Fruit fly (Drosophila melanogaster) whole organism, embryonic: ENCODE measurements around the gene Glut1.

Experiments used
- Asciz ChIP-seq: fragments of 200-800 bp; sonication (Bioruptor generic); optimal IDR thresholded peaks from 2 replicates; lab custom pipeline; 2017; ENCODE audit warnings: missing biosample characterization, mild to moderate bottlenecking, missing genetic modification characterization, missing genetic modification reagents
- CG10147 ChIP-seq: fragments of 200-800 bp; sonication (Bioruptor generic); optimal IDR thresholded peaks from 2 replicates; lab custom pipeline; 2019; ENCODE audit warnings: missing biosample characterization, mild to moderate bottlenecking, missing genetic modification characterization, moderate library complexity
- CG11696 ChIP-seq: fragments of 200-800 bp; sonication (Bioruptor generic); IDR thresholded peaks from 2 replicates; pipeline ENCODE4 v1.3.6; 2022; ENCODE audit warnings: missing biosample characterization, missing genetic modification characterization
- CG13624 ChIP-seq: fragments of 200-800 bp; sonication (Bioruptor generic); optimal IDR thresholded peaks from 2 replicates; lab custom pipeline; 2016; ENCODE audit warnings: missing biosample characterization, missing genetic modification characterization
- CG13894 ChIP-seq: fragments of 200-800 bp; sonication (Bioruptor generic); optimal IDR thresholded peaks from 3 replicates; lab custom pipeline; 2018; ENCODE audit warnings: missing biosample characterization, mild to moderate bottlenecking, missing genetic modification characterization, moderate library complexity
- CG15514 ChIP-seq: fragments of 200-800 bp; sonication (Bioruptor generic); optimal IDR thresholded peaks from 3 replicates; lab custom pipeline; 2017; ENCODE audit warnings: missing biosample characterization, missing genetic modification characterization, mild to moderate bottlenecking, moderate library complexity, missing genetic modification reagents
- CG16813 ChIP-seq: fragments of 200-800 bp; sonication (Bioruptor generic); IDR thresholded peaks from 3 replicates; pipeline ENCODE4 v1.3.6; 2022; ENCODE audit warnings: missing biosample characterization, missing genetic modification characterization; ENCODE audit not compliant: partially characterized antibody
- CG17361 ChIP-seq: fragments of 200-800 bp; sonication (Bioruptor generic); IDR thresholded peaks from 3 replicates; pipeline ENCODE4 v1.3.6; 2022; ENCODE audit warnings: missing biosample characterization, missing genetic modification characterization
- CG17912 ChIP-seq: fragments of 200-800 bp; sonication (Bioruptor generic); optimal IDR thresholded peaks from 2 replicates; lab custom pipeline; 2018; ENCODE audit warnings: missing biosample characterization, mild to moderate bottlenecking, missing genetic modification characterization
- CG18599 ChIP-seq: fragments of 200-800 bp; sonication (Bioruptor generic); optimal IDR thresholded peaks from 3 replicates; lab custom pipeline; 2017; ENCODE audit warnings: missing biosample characterization, missing genetic modification characterization, mild to moderate bottlenecking, moderate library complexity, missing genetic modification reagents
- CG43689 ChIP-seq: fragments of 200-800 bp; sonication (Bioruptor generic); IDR thresholded peaks from 2 replicates; pipeline ENCODE4 v1.3.6; 2022; ENCODE audit warnings: missing biosample characterization, missing genetic modification characterization
- CG6689 ChIP-seq: fragments of 200-800 bp; sonication (Bioruptor generic); IDR thresholded peaks from 2 replicates; pipeline ENCODE4 v1.3.6; 2022; ENCODE audit warnings: missing biosample characterization, missing genetic modification characterization
- CG6813 ChIP-seq: fragments of 200-800 bp; sonication (Bioruptor generic); optimal IDR thresholded peaks from 2 replicates; lab custom pipeline; 2017; ENCODE audit warnings: missing biosample characterization, missing genetic modification characterization, mild to moderate bottlenecking, moderate library complexity, missing genetic modification reagents
- CG8281 ChIP-seq: fragments of 200-800 bp; sonication (Bioruptor generic); optimal IDR thresholded peaks from 2 replicates; lab custom pipeline; 2018; ENCODE audit warnings: missing biosample characterization, mild to moderate bottlenecking, missing genetic modification characterization, moderate library complexity
- CG8924 ChIP-seq: fragments of 200-800 bp; optimal IDR thresholded peaks from 3 replicates; lab custom pipeline; 2019; ENCODE audit warnings: missing biosample characterization, mild to moderate bottlenecking, missing genetic modification characterization, moderate library complexity
- CG9876 ChIP-seq: fragments of 200-800 bp; sonication (Bioruptor generic); optimal IDR thresholded peaks from 2 replicates; lab custom pipeline; 2016; ENCODE audit warnings: missing biosample characterization, missing genetic modification characterization
- CHES-1-like ChIP-seq: fragments of 200-800 bp; sonication (Bioruptor generic); optimal IDR thresholded peaks from 2 replicates; lab custom pipeline; 2016; ENCODE audit warnings: missing biosample characterization, missing genetic modification characterization
- CoRest ChIP-seq: fragments of 200-800 bp; sonication (Bioruptor generic); optimal IDR thresholded peaks from 3 replicates; lab custom pipeline; 2018; ENCODE audit warnings: missing biosample characterization, mild to moderate bottlenecking, missing genetic modification characterization, moderate library complexity
- CrebB ChIP-seq: fragments of 200-800 bp; sonication (Bioruptor generic); optimal IDR thresholded peaks from 3 replicates; lab custom pipeline; 2018; ENCODE audit warnings: missing biosample characterization, mild to moderate bottlenecking, missing genetic modification characterization
- Dbx ChIP-seq: fragments of 200-800 bp; sonication (Bioruptor generic); IDR thresholded peaks from 3 replicates; pipeline ENCODE4 v1.3.6; 2022; ENCODE audit warnings: missing biosample characterization, missing genetic modification characterization
- E2f2 ChIP-seq: fragments of 200-800 bp; sonication (Bioruptor generic); IDR thresholded peaks from 2 replicates; pipeline ENCODE4 v1.3.6; 2022; ENCODE audit warnings: missing biosample characterization, missing genetic modification characterization
- Ets65A ChIP-seq: fragments of 200-800 bp; sonication (Bioruptor generic); peaks from one replicate; lab custom pipeline; 2016; ENCODE audit warnings: missing biosample characterization, missing genetic modification characterization
- Fer1 ChIP-seq: fragments of 200-800 bp; sonication (Bioruptor generic); optimal IDR thresholded peaks from 2 replicates; lab custom pipeline; 2017; ENCODE audit warnings: missing biosample characterization, mild to moderate bottlenecking, missing genetic modification characterization
- HmgZ ChIP-seq: fragments of 200-800 bp; sonication (Bioruptor generic); optimal IDR thresholded peaks from 2 replicates; lab custom pipeline; 2018; ENCODE audit warnings: missing biosample characterization, mild to moderate bottlenecking, missing genetic modification characterization
- Hmr ChIP-seq: fragments of 200-800 bp; sonication (Bioruptor generic); optimal IDR thresholded peaks from 3 replicates; lab custom pipeline; 2017; ENCODE audit warnings: mild to moderate bottlenecking, missing biosample characterization, missing genetic modification reagents, missing genetic modification characterization
- MESR4 ChIP-seq: fragments of 200-800 bp; sonication (Bioruptor generic); optimal IDR thresholded peaks from 2 replicates; lab custom pipeline; 2018; ENCODE audit warnings: missing biosample characterization, mild to moderate bottlenecking, missing genetic modification characterization, moderate library complexity
- MTF-1 ChIP-seq: fragments of 200-800 bp; sonication (Bioruptor generic); optimal IDR thresholded peaks from 2 replicates; lab custom pipeline; 2018; ENCODE audit warnings: missing biosample characterization, mild to moderate bottlenecking, missing genetic modification characterization, borderline replicate concordance
- Mrtf ChIP-seq: fragments of 200-800 bp; sonication (Bioruptor generic); IDR thresholded peaks from 3 replicates; pipeline ENCODE4 v1.3.6; 2022; ENCODE audit warnings: missing biosample characterization, missing genetic modification characterization
- Rx ChIP-seq: fragments of 200-800 bp; sonication (Bioruptor generic); IDR thresholded peaks from 2 replicates; pipeline ENCODE4 v1.3.6; 2022; ENCODE audit warnings: missing biosample characterization, missing genetic modification characterization
- Usf ChIP-seq: fragments of 200-800 bp; sonication (Bioruptor generic); optimal IDR thresholded peaks from 2 replicates; lab custom pipeline; 2017; ENCODE audit warnings: missing genotype, missing biosample characterization, missing genetic modification characterization
- ara ChIP-seq: fragments of 200-800 bp; sonication (Bioruptor generic); IDR thresholded peaks from 2 replicates; pipeline ENCODE4 v1.3.6; 2022; ENCODE audit warnings: missing biosample characterization, missing genetic modification characterization
- dati ChIP-seq: fragments of 200-800 bp; sonication (Bioruptor generic); IDR thresholded peaks from 2 replicates; pipeline ENCODE4 v1.3.6; 2022; ENCODE audit warnings: missing biosample characterization, missing genetic modification characterization
- disco-r ChIP-seq: fragments of 200-800 bp; sonication (Bioruptor generic); optimal IDR thresholded peaks from 2 replicates; lab custom pipeline; 2016; ENCODE audit warnings: missing biosample characterization, missing genetic modification characterization
- dmrt11E ChIP-seq: fragments of 200-800 bp; sonication (Bioruptor generic); optimal IDR thresholded peaks from 3 replicates; lab custom pipeline; 2018; ENCODE audit warnings: missing biosample characterization, mild to moderate bottlenecking, missing genetic modification characterization, moderate library complexity
- eve ChIP-seq, 2 experiments: fragments of >200 bp; optimal IDR thresholded peaks; 2 replicates each; lab custom pipeline; 2017; ENCODE audit warnings: missing biosample characterization in 2 of 2, missing genetic modification characterization in 2 of 2
- fd3F ChIP-seq: fragments of 200-800 bp; sonication (Bioruptor generic); optimal IDR thresholded peaks from 2 replicates; lab custom pipeline; 2018; ENCODE audit warnings: missing biosample characterization, mild to moderate bottlenecking, missing genetic modification characterization, moderate library complexity
- gcm ChIP-seq: fragments of 200-800 bp; sonication (Bioruptor generic); optimal IDR thresholded peaks from 2 replicates; lab custom pipeline; 2019; ENCODE audit warnings: missing biosample characterization, mild to moderate bottlenecking, missing genetic modification characterization, moderate library complexity
- grau ChIP-seq: fragments of 200-800 bp; optimal IDR thresholded peaks from 3 replicates; lab custom pipeline; 2019; ENCODE audit warnings: missing biosample characterization, mild to moderate bottlenecking, missing genetic modification characterization, moderate library complexity
- gt ChIP-seq: fragments of 200-800 bp; sonication (Bioruptor generic); IDR thresholded peaks from 2 replicates; pipeline ENCODE4 v1.3.6; 2022; ENCODE audit warnings: missing biosample characterization, missing genetic modification characterization
- ham ChIP-seq: fragments of 200-800 bp; sonication (Bioruptor generic); IDR thresholded peaks from 2 replicates; pipeline ENCODE4 v1.3.6; 2022; ENCODE audit warnings: missing biosample characterization, missing genetic modification characterization
- lab ChIP-seq: fragments of 200-800 bp; sonication (Bioruptor generic); optimal IDR thresholded peaks from 3 replicates; lab custom pipeline; 2017; ENCODE audit warnings: missing biosample characterization, missing genetic modification characterization, mild to moderate bottlenecking, moderate library complexity, missing genetic modification reagents
- lilli ChIP-seq: fragments of 200-800 bp; sonication (Bioruptor generic); optimal IDR thresholded peaks from 3 replicates; lab custom pipeline; 2016; ENCODE audit warnings: missing biosample characterization, missing genetic modification characterization
- lola ChIP-seq, 3 experiments: fragments of >200 bp in 2 of 3; fragments of 200-800 bp in 1 of 3; sonication (Bioruptor generic) in 1 of 3; optimal IDR thresholded peaks; 2 replicates each; lab custom pipeline; 2017 to 2019; ENCODE audit warnings: missing biosample characterization in 3 of 3, missing genetic modification characterization in 3 of 3, mild to moderate bottlenecking in 1 of 3, moderate library complexity in 1 of 3
- nerfin-1 ChIP-seq: fragments of 200-800 bp; sonication (Bioruptor generic); optimal IDR thresholded peaks from 3 replicates; lab custom pipeline; 2019; ENCODE audit warnings: missing biosample characterization, mild to moderate bottlenecking, missing genetic modification characterization, moderate library complexity
- pum ChIP-seq: fragments of 200-800 bp; sonication (Bioruptor generic); optimal IDR thresholded peaks from 2 replicates; lab custom pipeline; 2016; ENCODE audit warnings: missing biosample characterization, missing genetic modification characterization
- run ChIP-seq: fragments of 200-800 bp; sonication (Bioruptor generic); optimal IDR thresholded peaks from 3 replicates; lab custom pipeline; 2018; ENCODE audit warnings: missing biosample characterization, mild to moderate bottlenecking, missing genetic modification characterization
- scrt ChIP-seq: fragments of 200-800 bp; sonication (Bioruptor generic); optimal IDR thresholded peaks from 2 replicates; lab custom pipeline; 2018; ENCODE audit warnings: missing biosample characterization, mild to moderate bottlenecking, missing genetic modification characterization, moderate library complexity
- sob ChIP-seq: fragments of 200-800 bp; sonication (Bioruptor generic); IDR thresholded peaks from 2 replicates; pipeline ENCODE4 v1.3.6; 2022; ENCODE audit warnings: missing biosample characterization, missing genetic modification characterization
- tap ChIP-seq: fragments of 200-800 bp; optimal IDR thresholded peaks from 3 replicates; lab custom pipeline; 2019; ENCODE audit warnings: missing biosample characterization, mild to moderate bottlenecking, missing genetic modification characterization, moderate library complexity
- vnd ChIP-seq: fragments of 200-800 bp; sonication (Bioruptor generic); IDR thresholded peaks from 3 replicates; pipeline ENCODE4 v1.3.6; 2022; ENCODE audit warnings: missing biosample characterization, missing genetic modification characterization; ENCODE audit not compliant: partially characterized antibody
- zen ChIP-seq: fragments of 200-800 bp; sonication (Bioruptor generic); optimal IDR thresholded peaks from 3 replicates; lab custom pipeline; 2018; ENCODE audit warnings: missing biosample characterization, mild to moderate bottlenecking, missing genetic modification characterization, moderate library complexity

Glut1 gene

DNA sequence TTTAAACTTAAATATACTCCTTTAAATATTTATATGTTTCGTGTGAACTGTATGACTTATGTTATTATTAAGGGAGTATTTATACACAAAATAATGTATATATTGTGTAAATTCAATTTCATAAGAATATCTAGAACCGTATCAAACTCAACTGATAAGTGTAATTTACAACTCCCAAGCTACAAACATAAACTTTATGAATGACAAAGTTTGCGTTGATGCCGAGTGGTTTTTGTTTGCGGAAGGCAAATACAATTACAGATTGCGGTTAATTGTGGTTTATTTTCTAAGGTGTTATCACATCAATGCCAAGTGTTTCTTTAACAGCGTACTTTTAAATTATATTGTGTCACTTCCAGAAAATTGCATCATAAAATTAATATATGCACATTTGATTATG, 46.7 kb downstream of the Glut1 start (continued):
- TF ChIP-seq Asciz (GFP tag; lab: Kevin White, UChicago) = peak; percentile 22
- TF ChIP-seq Usf = no peak
- TF ChIP-seq eve (GFP tag; optimal IDR thresholded peaks at IDR 0.05; lab: Kevin White, UChicago) = no peak
- no peak for TF ChIP-seq Dbx
- peak; percentile 28 for TF ChIP-seq CG13894 (tag; lab: Kevin White, UChicago)
- TF ChIP-seq gt (GFP tag; lab: Robert Waterston, UW) = no peak
- TF ChIP-seq gcm (GFP tag; lab: Kevin White, UChicago) = no peak
- TF ChIP-seq CG8924 (tag; lab: Kevin White, UChicago) = peak; percentile 25
- no peak for TF ChIP-seq dati (GFP tag; lab: Robert Waterston, UW)
- TF ChIP-seq CG43689 (GFP tag; lab: Robert Waterston, UW) = no peak
- peak; percentile 64 for TF ChIP-seq MTF-1 (GFP tag; lab: Kevin White, UChicago)
- no peak for TF ChIP-seq CG16813 (GFP tag; lab: Robert Waterston, UW)
- no peak for TF ChIP-seq Rx (GFP tag; lab: Robert Waterston, UW)
- peak; percentile 45 for TF ChIP-seq scrt (GFP tag; lab: Kevin White, UChicago)
- no peak for TF ChIP-seq pum
- TF ChIP-seq tap = peak; percentile 52
- no peak for TF ChIP-seq zen (tag; lab: Kevin White, UChicago)
- peak; percentile 35 for TF ChIP-seq nerfin-1 (tag; lab: Kevin White, UChicago)
- no peak for TF ChIP-seq ham (GFP tag; lab: Robert Waterston, UW)
- TF ChIP-seq ara = no peak
- TF ChIP-seq MESR4 (GFP tag; lab: Kevin White, UChicago) = no peak
- TF ChIP-seq Hmr (GFP tag; lab: Kevin White, UChicago) = peak; percentile 15
- TF ChIP-seq CG6813 (GFP tag; lab: Kevin White, UChicago) = peak; percentile 18
- no peak for TF ChIP-seq dmrt11E (tag; lab: Kevin White, UChicago)
- peak; percentile 13 for TF ChIP-seq CG10147 (GFP tag; lab: Kevin White, UChicago)
- no peak for TF ChIP-seq CG17361 (GFP tag; lab: Robert Waterston, UW)
- TF ChIP-seq CG9876 (GFP tag; lab: Kevin White, UChicago) = no peak
- TF ChIP-seq CG6689 (GFP tag; lab: Robert Waterston, UW) = no peak
- TF ChIP-seq CG8281 (tag; lab: Kevin White, UChicago) = peak; percentile 27
- TF ChIP-seq lab = peak; percentile 37
- peak; percentile 12 for TF ChIP-seq HmgZ (tag; lab: Kevin White, UChicago)
- no peak for TF ChIP-seq CG13624 (GFP tag; lab: Kevin White, UChicago)
- no peak for TF ChIP-seq vnd
- no peak for TF ChIP-seq sob (GFP tag; lab: Robert Waterston, UW)
- TF ChIP-seq Fer1 = peak; percentile 19
- TF ChIP-seq run (tag; lab: Kevin White, UChicago) = peak; percentile 68
- no peak for TF ChIP-seq lilli
- TF ChIP-seq E2f2 = no peak
- peak; percentile 12 for TF ChIP-seq fd3F (GFP tag; lab: Kevin White, UChicago)
- TF ChIP-seq CG17912 (GFP tag; lab: Kevin White, UChicago) = peak; percentile 42
- TF ChIP-seq CG15514 (GFP tag; lab: Kevin White, UChicago) = peak; percentile 23
- peak; percentile 1 for TF ChIP-seq CG18599 (GFP tag; lab: Kevin White, UChicago)
- no peak for TF ChIP-seq CG11696
- TF ChIP-seq lola (GFP tag; optimal IDR thresholded peaks at IDR 0.05; lab: Kevin White, UChicago) = no peak
- TF ChIP-seq CHES-1-like = no peak
- no peak for TF ChIP-seq disco-r (GFP tag; lab: Kevin White, UChicago)
- TF ChIP-seq CrebB (tag; lab: Kevin White, UChicago) = peak; percentile 6
- no peak for TF ChIP-seq Ets65A
- TF ChIP-seq Mrtf (GFP tag; lab: Robert Waterston, UW) = no peak
- peak; percentile 28 for TF ChIP-seq grau (tag; lab: Kevin White, UChicago)
- no peak for TF ChIP-seq CoRest (tag; lab: Kevin White, UChicago)
